Worm (Caenorhabditis elegans) whole organism, midembryonic: ENCODE results near the gene ttbk-2.1.

ENCODE experiments used
- T22C8.4 ChIP-seq: fragments of 200-800 bp; sonication (Bioruptor generic); IDR thresholded peaks from 2 replicates; pipeline ENCODE4 v1.3.6; 2022; ENCODE audit warnings: missing genetic modification characterization, missing compliant biosample characterization
- flt-1 ChIP-seq: fragments of 200-800 bp; sonication (Bioruptor generic); IDR thresholded peaks from 2 replicates; pipeline ENCODE4 v1.3.6; 2022; ENCODE audit warnings: missing genetic modification characterization, missing compliant biosample characterization
- ztf-29 ChIP-seq: fragments of 200-800 bp; sonication (Bioruptor generic); IDR thresholded peaks from 2 replicates; pipeline ENCODE4 v1.3.6; 2022; ENCODE audit warnings: missing genetic modification reagents, missing genetic modification characterization, missing compliant biosample characterization

ce11 chrIV:5306040-5306439 lies 47.6 kb downstream of the ttbk-2.1 start, which contains the start of gene ZK354.8:
- TF ChIP-seq flt-1 (GFP tag; lab: Robert Waterston, UW): no peak
- no peak for TF ChIP-seq ztf-29
- no peak for TF ChIP-seq T22C8.4 (GFP tag; lab: Robert Waterston, UW)
